Fruit fly (Drosophila melanogaster): ENCODE results near the gene emei.

Gene emei

DNA sequence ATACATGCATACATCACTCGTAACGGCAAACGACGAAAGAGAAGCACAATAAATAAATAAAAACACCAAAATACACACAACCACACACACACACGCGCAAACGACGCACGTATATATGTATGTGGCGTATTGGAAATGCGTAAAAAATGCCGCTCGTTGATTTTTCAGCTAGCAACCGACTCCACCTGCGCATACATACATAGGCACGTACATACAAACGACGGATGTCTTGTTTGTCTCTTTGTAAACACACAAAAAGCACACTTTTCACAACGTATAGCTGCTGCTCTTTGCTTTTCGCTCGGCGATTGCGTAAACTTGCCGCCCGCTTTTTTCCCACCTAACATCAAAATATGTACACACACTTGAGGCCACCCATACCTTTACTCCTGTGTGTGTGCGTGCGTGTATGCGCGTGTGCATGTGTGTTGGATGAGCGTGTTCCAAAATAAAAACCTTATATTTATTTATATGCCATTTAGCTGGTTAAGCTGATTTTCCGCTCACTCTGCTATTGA, 10.5 kb downstream of the emei start (continued):
- TF ChIP-seq Dad (GFP tag; optimal IDR thresholded peaks at IDR 0.05) (no peak), CG17829 (tag; optimal IDR thresholded peaks at IDR 0.05) (no peak), PHDP (tag; optimal IDR thresholded peaks at IDR 0.05) (peak; percentile 53), CG17568 (GFP tag; optimal IDR thresholded peaks at IDR 0.05) (peak; percentile 22), CG12299 (tag; optimal IDR thresholded peaks at IDR 0.05) (peak; percentile 66), NC2α (GFP tag; optimal IDR thresholded peaks at IDR 0.05) (no peak), chinmo (GFP tag; IDR thresholded peaks at IDR 0.05; ENCODE audit: partially characterized antibody) (peak; percentile 33; the same call in 1 of the 4 replicates), stwl (tag; optimal IDR thresholded peaks at IDR 0.05) (no peak), CrebB (tag; optimal IDR thresholded peaks at IDR 0.05) (peak; percentile 47), ATbp (GFP tag; optimal IDR thresholded peaks at IDR 0.05) (peak; percentile 66), lov (optimal IDR thresholded peaks at IDR 0.05) (no peak), lov (GFP tag; IDR thresholded peaks at IDR 0.05) (no peak), row (GFP tag; IDR thresholded peaks at IDR 0.05) (no peak; the same call in 2 of the 3 replicates), NC2β (GFP tag; optimal IDR thresholded peaks at IDR 0.05) (no peak), hth (optimal IDR thresholded peaks at IDR 0.05) (no peak), CG17359 (tag; optimal IDR thresholded peaks at IDR 0.05) (peak; percentile 40), CG10209 (GFP tag; optimal IDR thresholded peaks at IDR 0.05) (peak; percentile 30), CG15514 (GFP tag; optimal IDR thresholded peaks at IDR 0.05) (peak; percentile 20), CG10147 (GFP tag; optimal IDR thresholded peaks at IDR 0.05) (peak; percentile 56), CG14667 (GFP tag; IDR thresholded peaks at IDR 0.05) (no peak), lilli (GFP tag; optimal IDR thresholded peaks at IDR 0.05) (peak; percentile 5), p53 (GFP tag; optimal IDR thresholded peaks at IDR 0.05) (no peak), BtbVII (GFP tag; optimal IDR thresholded peaks at IDR 0.05) (peak; percentile 63), CTCF (GFP tag; optimal IDR thresholded peaks at IDR 0.05) (no peak), Kr (GFP tag; optimal IDR thresholded peaks at IDR 0.05) (no peak), jumu (GFP tag; optimal IDR thresholded peaks at IDR 0.05) (peak; percentile 14), Fer2 (tag; optimal IDR thresholded peaks at IDR 0.05) (peak; percentile 14), ash1 (GFP tag; optimal IDR thresholded peaks at IDR 0.05) (peak; percentile 66), crp (GFP tag; optimal IDR thresholded peaks at IDR 0.05) (no peak), CG9609 (GFP tag; optimal IDR thresholded peaks at IDR 0.05) (no peak), crc (GFP tag; optimal IDR thresholded peaks at IDR 0.05) (no peak), Sox100B (GFP tag; optimal IDR thresholded peaks at IDR 0.05) (peak; percentile 10), CG18619 (GFP tag; optimal IDR thresholded peaks at IDR 0.05) (no peak), CG14441 (GFP tag; IDR thresholded peaks at IDR 0.05) (no peak), CG15696 (tag; optimal IDR thresholded peaks at IDR 0.05) (peak; percentile 26), mirr (GFP tag; optimal IDR thresholded peaks at IDR 0.05) (peak; percentile 91), CG32532 (GFP tag; IDR thresholded peaks at IDR 0.05) (no peak), Fer1 (GFP tag; optimal IDR thresholded peaks at IDR 0.05) (peak; percentile 80), gsb (GFP tag; IDR thresholded peaks at IDR 0.05) (no peak), unpg (GFP tag; optimal IDR thresholded peaks at IDR 0.05) (peak; percentile 5), CG2712 (tag; optimal IDR thresholded peaks at IDR 0.05) (no peak), pros (GFP tag; optimal IDR thresholded peaks at IDR 0.05) (peak; percentile 8), Usf (GFP tag; optimal IDR thresholded peaks at IDR 0.05) (no peak), Ravus (GFP tag; IDR thresholded peaks at IDR 0.05) (no peak), abd-A (tag; optimal IDR thresholded peaks at IDR 0.05) (peak; percentile 96), CG42726 (GFP tag; IDR thresholded peaks at IDR 0.05; ENCODE audit: partially characterized antibody) (no peak), CG5180 (GFP tag; optimal IDR thresholded peaks at IDR 0.05) (peak; percentile 31), slbo (GFP tag; IDR thresholded peaks at IDR 0.05) (peak; percentile 40), fd64A (GFP tag; optimal IDR thresholded peaks at IDR 0.05) (peak; percentile 81), repo (GFP tag; optimal IDR thresholded peaks at IDR 0.05) (peak; percentile 14), Oli (tag; optimal IDR thresholded peaks at IDR 0.05) (no peak)
